Worm (Caenorhabditis elegans) whole organism, midembryonic: ENCODE results near the gene C03C10.2.

Experiments
- cog-1 ChIP-seq: sonication (generic microtip); optimal IDR thresholded peaks from 2 replicates; lab custom pipeline; 2016; ENCODE audit warnings: missing genetic modification characterization, missing compliant biosample characterization
- flt-1 ChIP-seq: fragments of 200-800 bp; sonication (Bioruptor generic); IDR thresholded peaks from 2 replicates; pipeline ENCODE4 v1.3.6; 2022; ENCODE audit warnings: missing genetic modification characterization, missing compliant biosample characterization
- klf-2 ChIP-seq: fragments of 200-800 bp; sonication (Bioruptor generic); conservative IDR thresholded peaks from 2 replicates; pipeline ENCODE4 v1.3.6; 2022; ENCODE audit warnings: missing genetic modification reagents, missing genetic modification characterization, missing compliant biosample characterization
- ztf-23 ChIP-seq: fragments of 200-800 bp; sonication (Bioruptor generic); IDR thresholded peaks from 2 replicates; pipeline ENCODE4 v1.3.6; 2022; ENCODE audit warnings: missing genetic modification reagents, missing genetic modification characterization, missing compliant biosample characterization

ce11 chrIII:4107929-4108520 lies 17.2 kb downstream of the C03C10.2 start:
- TF ChIP-seq ztf-23 (GFP tag; lab: Robert Waterston, UW): no peak
- TF ChIP-seq klf-2 (GFP tag; lab: Robert Waterston, UW): no peak
- TF ChIP-seq flt-1 (GFP tag; lab: Robert Waterston, UW): no peak
- no peak for TF ChIP-seq cog-1 (tag; lab: Kevin White, UChicago)
